Worm (Caenorhabditis elegans) whole organism, young adult: Measurements from ENCODE around the gene F55G1.7.

ENCODE experiments used
- B0019.2 ChIP-seq: fragments of 200-800 bp; sonication (Bioruptor generic); conservative IDR thresholded peaks from 2 replicates; pipeline ENCODE4 v1.3.6; 2022; ENCODE audit warnings: missing genetic modification reagents, missing genetic modification characterization, missing compliant biosample characterization
- B0261.1 ChIP-seq: sonication (generic microtip); optimal IDR thresholded peaks from 2 replicates; lab custom pipeline; 2016; ENCODE audit warnings: mild to moderate bottlenecking, missing genetic modification characterization, moderate library complexity, missing compliant biosample characterization
- F10E7.11 ChIP-seq: sonication (generic microtip); optimal IDR thresholded peaks from 2 replicates; lab custom pipeline; 2017; ENCODE audit warnings: mild to moderate bottlenecking, missing genetic modification characterization, moderate library complexity, missing compliant biosample characterization
- F22D6.2 ChIP-seq: sonication (generic microtip); optimal IDR thresholded peaks from 2 replicates; lab custom pipeline; 2016; ENCODE audit warnings: mild to moderate bottlenecking, missing genetic modification characterization, missing compliant biosample characterization
- F23B12.7 ChIP-seq: sonication (generic microtip); optimal IDR thresholded peaks from 2 replicates; lab custom pipeline; 2017; ENCODE audit warnings: missing genetic modification characterization, mild to moderate bottlenecking, missing compliant biosample characterization, antibody characterized with exemption, moderate library complexity; ENCODE audit not compliant: insufficient read depth
- F37B4.10 ChIP-seq: fragments of 200-800 bp; sonication (Bioruptor generic); IDR thresholded peaks from 2 replicates; pipeline ENCODE4 v1.3.6; 2022; ENCODE audit warnings: missing genetic modification characterization, missing compliant biosample characterization
- F39B2.1 ChIP-seq: fragments of 200-800 bp; sonication (Bioruptor generic); IDR thresholded peaks from 2 replicates; pipeline ENCODE4 v1.3.6; 2022; ENCODE audit warnings: missing genetic modification reagents, missing genetic modification characterization, missing compliant biosample characterization
- F49E8.2 ChIP-seq: sonication (generic microtip); optimal IDR thresholded peaks from 3 replicates; lab custom pipeline; 2017; ENCODE audit warnings: missing genetic modification characterization, mild to moderate bottlenecking, missing compliant biosample characterization, antibody characterized with exemption, moderate library complexity; ENCODE audit not compliant: insufficient read depth
- F55B11.4 ChIP-seq: sonication (generic microtip); optimal IDR thresholded peaks from 2 replicates; lab custom pipeline; 2016; ENCODE audit warnings: missing compliant biosample characterization, missing genetic modification characterization, borderline replicate concordance; ENCODE audit not compliant: insufficient read depth
- F57A8.1 ChIP-seq: fragments of 200-800 bp; sonication (Bioruptor generic); optimal IDR thresholded peaks from 2 replicates; lab custom pipeline; 2018; ENCODE audit warnings: mild to moderate bottlenecking, missing genetic modification characterization, moderate library complexity, missing compliant biosample characterization
- F57C9.4 ChIP-seq: sonication (generic microtip); optimal IDR thresholded peaks from 2 replicates; lab custom pipeline; 2017; ENCODE audit warnings: mild to moderate bottlenecking, missing genetic modification characterization, missing compliant biosample characterization
- Y53F4B.3 ChIP-seq: fragments of 200-800 bp; sonication (Bioruptor generic); IDR thresholded peaks from 2 replicates; pipeline ENCODE4 v1.3.6; 2022; ENCODE audit warnings: missing genetic modification reagents, missing genetic modification characterization, missing compliant biosample characterization
- Y79H2A.3 ChIP-seq: fragments of 200-800 bp; sonication (Bioruptor generic); conservative IDR thresholded peaks from 2 replicates; pipeline ENCODE4 v1.3.6; 2022; ENCODE audit warnings: missing genetic modification reagents, missing genetic modification characterization, missing compliant biosample characterization
- Y95B8A.8 ChIP-seq: fragments of 200-800 bp; sonication (Bioruptor generic); IDR thresholded peaks from 2 replicates; pipeline ENCODE4 v1.3.6; 2022; ENCODE audit warnings: missing genetic modification reagents, missing genetic modification characterization, missing compliant biosample characterization
- akir-1 ChIP-seq: fragments of 200-800 bp; sonication (Bioruptor generic); optimal IDR thresholded peaks from 2 replicates; lab custom pipeline; 2018; ENCODE audit warnings: mild to moderate bottlenecking, missing genetic modification characterization, moderate library complexity, missing compliant biosample characterization
- athp-1 ChIP-seq: sonication (generic microtip); optimal IDR thresholded peaks from 2 replicates; lab custom pipeline; 2017; ENCODE audit warnings: mild to moderate bottlenecking, missing genetic modification characterization, missing compliant biosample characterization
- attf-3 ChIP-seq: fragments of 200-800 bp; sonication (Bioruptor generic); conservative IDR thresholded peaks from 2 replicates; pipeline ENCODE4 v1.3.6; 2022; ENCODE audit warnings: missing genetic modification reagents, missing genetic modification characterization, missing compliant biosample characterization
- attf-6 ChIP-seq: fragments of 200-800 bp; sonication (Bioruptor generic); IDR thresholded peaks from 2 replicates; pipeline ENCODE4 v1.3.6; 2022; ENCODE audit warnings: missing genetic modification reagents, missing genetic modification characterization, missing compliant biosample characterization
- bed-2 ChIP-seq: fragments of 200-800 bp; sonication (Bioruptor generic); IDR thresholded peaks from 2 replicates; pipeline ENCODE4 v1.3.6; 2022; ENCODE audit warnings: missing genetic modification reagents, missing genetic modification characterization, missing compliant biosample characterization
- cebp-1 ChIP-seq, 2 experiments: fragments of 200-800 bp in 1 of 2; sonication (Bioruptor generic) in 1 of 2; sonication (generic microtip) in 1 of 2; IDR thresholded peaks in 1 of 2; optimal IDR thresholded peaks in 1 of 2; 2 replicates each; pipeline versions ENCODE4 v1.3.6 to Lab custom; 2017 to 2022; ENCODE audit warnings: missing compliant biosample characterization in 2 of 2, missing genetic modification characterization in 2 of 2, mild to moderate bottlenecking in 1 of 2, missing genetic modification reagents in 1 of 2, moderate library complexity in 1 of 2
- ceh-40 ChIP-seq: fragments of 200-800 bp; sonication (Bioruptor generic); IDR thresholded peaks from 2 replicates; pipeline ENCODE4 v1.3.6; 2022; ENCODE audit warnings: missing genetic modification characterization, missing compliant biosample characterization
- ceh-91 ChIP-seq: fragments of 200-800 bp; sonication (Bioruptor generic); IDR thresholded peaks from 2 replicates; pipeline ENCODE4 v1.3.6; 2022; ENCODE audit warnings: missing genetic modification reagents, missing genetic modification characterization, missing compliant biosample characterization
- dpff-1 ChIP-seq: sonication (generic microtip); optimal IDR thresholded peaks from 2 replicates; lab custom pipeline; 2017; ENCODE audit warnings: mild to moderate bottlenecking, missing genetic modification characterization, missing compliant biosample characterization
- him-1 ChIP-seq: sonication (generic microtip); optimal IDR thresholded peaks from 2 replicates; lab custom pipeline; 2016; ENCODE audit warnings: missing genotype, missing genetic modification reagents, missing genetic modification characterization, missing compliant biosample characterization
- hlh-12 ChIP-seq: sonication (generic microtip); optimal IDR thresholded peaks from 2 replicates; lab custom pipeline; 2016; ENCODE audit warnings: missing genetic modification characterization, missing compliant biosample characterization
- hmg-1.2 ChIP-seq: fragments of 200-800 bp; sonication (Bioruptor generic); IDR thresholded peaks from 2 replicates; pipeline ENCODE4 v1.3.6; 2022; ENCODE audit warnings: missing genetic modification reagents, missing genetic modification characterization, missing compliant biosample characterization
- hsf-1 ChIP-seq: fragments of 200-800 bp; sonication (Bioruptor generic); IDR thresholded peaks from 2 replicates; pipeline ENCODE4 v1.3.6; 2022; ENCODE audit warnings: missing genetic modification reagents, missing genetic modification characterization, missing compliant biosample characterization
- lin-54 ChIP-seq: fragments of 200-800 bp; sonication (Bioruptor generic); optimal IDR thresholded peaks from 2 replicates; lab custom pipeline; 2018; ENCODE audit warnings: mild to moderate bottlenecking, missing genetic modification characterization, missing compliant biosample characterization
- lsy-27 ChIP-seq: sonication (generic microtip); optimal IDR thresholded peaks from 2 replicates; lab custom pipeline; 2017; ENCODE audit warnings: missing genetic modification characterization, mild to moderate bottlenecking, missing compliant biosample characterization, antibody characterized with exemption, missing genotype, borderline replicate concordance; ENCODE audit not compliant: insufficient read depth
- madf-6 ChIP-seq: fragments of 200-800 bp; sonication (Bioruptor generic); IDR thresholded peaks from 2 replicates; pipeline ENCODE4 v1.3.6; 2022; ENCODE audit warnings: missing genetic modification reagents, missing genetic modification characterization, missing compliant biosample characterization
- mcd-1 ChIP-seq: fragments of 200-800 bp; sonication (Bioruptor generic); IDR thresholded peaks from 2 replicates; pipeline ENCODE4 v1.3.6; 2022; ENCODE audit warnings: missing genetic modification reagents, missing genetic modification characterization, missing compliant biosample characterization
- nfyb-1 ChIP-seq: fragments of 200-800 bp; sonication (Bioruptor generic); IDR thresholded peaks from 2 replicates; pipeline ENCODE4 v1.3.6; 2022; ENCODE audit warnings: missing genetic modification reagents, missing genetic modification characterization, missing compliant biosample characterization
- nhr-27 ChIP-seq: fragments of 200-800 bp; sonication (Bioruptor generic); optimal IDR thresholded peaks from 2 replicates; lab custom pipeline; 2018; ENCODE audit warnings: mild to moderate bottlenecking, missing genetic modification characterization, moderate library complexity, missing compliant biosample characterization
- pbrm-1 ChIP-seq: fragments of 200-800 bp; sonication (Bioruptor generic); IDR thresholded peaks from 2 replicates; pipeline ENCODE4 v1.3.6; 2022; ENCODE audit warnings: missing genetic modification reagents, missing genetic modification characterization, missing compliant biosample characterization
- sdz-38 ChIP-seq: sonication (generic microtip); optimal IDR thresholded peaks from 2 replicates; lab custom pipeline; 2016; ENCODE audit warnings: missing genotype, missing genetic modification characterization, missing compliant biosample characterization
- sea-2 ChIP-seq: fragments of 200-800 bp; sonication (Bioruptor generic); IDR thresholded peaks from 2 replicates; pipeline ENCODE4 v1.3.6; 2022; ENCODE audit warnings: missing genetic modification characterization, missing compliant biosample characterization
- snpc-1.3 ChIP-seq: sonication (generic microtip); optimal IDR thresholded peaks from 2 replicates; lab custom pipeline; 2017; ENCODE audit warnings: missing genetic modification characterization, mild to moderate bottlenecking, missing compliant biosample characterization, antibody characterized with exemption, moderate library complexity, missing genotype, missing genetic modification reagents; ENCODE audit not compliant: insufficient read depth
- snpc-4 ChIP-seq, 5 experiments: fragments of 150-350 bp in 1 of 5; sonication (generic microtip) in 4 of 5; optimal IDR thresholded peaks; 2 replicates each; lab custom pipeline; 2014 to 2018; ENCODE audit warnings: missing genetic modification characterization in 5 of 5, missing biosample characterization in 3 of 5, antibody characterized with exemption in 2 of 5, mild to moderate bottlenecking in 2 of 5, missing compliant biosample characterization in 2 of 5, missing genotype in 2 of 5, moderate library complexity in 2 of 5, missing genetic modification reagents in 1 of 5
- tbx-9 ChIP-seq: sonication (generic microtip); optimal IDR thresholded peaks from 2 replicates; lab custom pipeline; 2016; ENCODE audit warnings: borderline replicate concordance, missing genetic modification characterization, inconsistent platforms, missing compliant biosample characterization
- xnd-1 ChIP-seq: sonication (generic microtip); optimal IDR thresholded peaks from 2 replicates; lab custom pipeline; 2016; ENCODE audit warnings: missing genotype, missing genetic modification reagents, missing genetic modification characterization, missing compliant biosample characterization
- ztf-22 ChIP-seq: fragments of 200-800 bp; sonication (Bioruptor generic); optimal IDR thresholded peaks from 2 replicates; lab custom pipeline; 2018; ENCODE audit warnings: mild to moderate bottlenecking, missing genetic modification characterization, moderate library complexity, missing compliant biosample characterization
- ztf-25 ChIP-seq: fragments of 200-800 bp; sonication (Bioruptor generic); IDR thresholded peaks from 2 replicates; pipeline ENCODE4 v1.3.6; 2022; ENCODE audit warnings: missing genetic modification reagents, missing genetic modification characterization, missing compliant biosample characterization
- ztf-26 ChIP-seq: sonication (generic microtip); optimal IDR thresholded peaks from 2 replicates; lab custom pipeline; 2017; ENCODE audit warnings: missing genetic modification characterization, missing compliant biosample characterization

F55G1.7 gene

ce11 chrIV:7487554-7488456 lies 18.2 kb upstream of the F55G1.7 start, which contains the start of the genes his-60 and his-59 (continued):
- TF ChIP-seq F39B2.1 (GFP tag; lab: Robert Waterston, UW) (peak; percentile 99), ztf-25 (GFP tag; lab: Robert Waterston, UW) (peak; percentile 28; the same call in 1 of the 2 replicates), madf-6 (peak; percentile 72), F23B12.7 (no peak), F57A8.1 (peak; percentile 41), F57C9.4 (tag; lab: Kevin White, UChicago) (no peak), F22D6.2 (tag; lab: Kevin White, UChicago) (no peak), nfyb-1 (GFP tag; lab: Robert Waterston, UW) (no peak), hmg-1.2 (GFP tag; lab: Robert Waterston, UW) (peak; percentile 41; the same call in 1 of the 2 replicates), pbrm-1 (GFP tag; lab: Robert Waterston, UW) (peak; percentile 69; the same call in 1 of the 2 replicates), attf-3 (GFP tag; lab: Robert Waterston, UW) (0 out of 2 replicates have a peak, but pooled peaks have one; percentile 7), sea-2 (GFP tag; lab: Robert Waterston, UW) (no peak), ztf-22 (GFP tag; lab: Kevin White, UChicago) (no peak), lsy-27 (tag; lab: Kevin White, UChicago) (no peak), cebp-1 (GFP tag; IDR thresholded peaks at IDR 0.05; lab: Robert Waterston, UW) (no peak), cebp-1 (tag; optimal IDR thresholded peaks at IDR 0.05; lab: Kevin White, UChicago) (peak; percentile 55), nhr-27 (tag; lab: Kevin White, UChicago) (no peak), dpff-1 (tag; lab: Kevin White, UChicago) (no peak), Y95B8A.8 (GFP tag; lab: Robert Waterston, UW) (peak; percentile 82), bed-2 (GFP tag; lab: Robert Waterston, UW) (no peak), F37B4.10 (GFP tag; lab: Robert Waterston, UW) (peak; percentile 61; the same call in 1 of the 2 replicates), him-1 (no peak), ztf-26 (tag; lab: Kevin White, UChicago) (no peak), B0261.1 (no peak), F55B11.4 (no peak), Y79H2A.3 (peak; percentile 93), sdz-38 (no peak), ceh-91 (GFP tag; lab: Robert Waterston, UW) (no peak; the same call in 1 of the 2 replicates), akir-1 (GFP tag; lab: Kevin White, UChicago) (no peak), ceh-40 (GFP tag; lab: Robert Waterston, UW) (peak; percentile 75), F49E8.2 (tag; lab: Kevin White, UChicago) (peak; percentile 91), tbx-9 (tag; lab: Kevin White, UChicago) (no peak), lin-54 (GFP tag; lab: Kevin White, UChicago) (peak; percentile 44), xnd-1 (peak; percentile 20)

ce11 chrIV:7486201-7486947 lies 16.7 kb upstream of the F55G1.7 start, which contains the start of the genes his-61 and his-62:
his-61 (minus strand) TSS chrIV:7486217.
his-62 (plus strand) TSS chrIV:7486545.
- TF ChIP-seq hsf-1 (peak; percentile 15; the same call in 1 of the 2 replicates), mcd-1 (peak; percentile 51), hmg-1.2 (GFP tag; lab: Robert Waterston, UW) (peak; percentile 80), F55B11.4 (no peak), Y53F4B.3 (GFP tag; lab: Robert Waterston, UW) (no peak), athp-1 (tag; lab: Kevin White, UChicago) (no peak), F22D6.2 (tag; lab: Kevin White, UChicago) (no peak), hlh-12 (tag; lab: Kevin White, UChicago) (no peak), sea-2 (GFP tag; lab: Robert Waterston, UW) (no peak), snpc-4 (GFP tag; optimal IDR thresholded peaks at IDR 0.05; lab: Kevin White, UChicago) (no peak), snpc-4 (tag; optimal IDR thresholded peaks at IDR 0.05; lab: Kevin White, UChicago) (peak; percentile 4 to 74 (median 61)), F10E7.11 (no peak), attf-6 (GFP tag; lab: Robert Waterston, UW) (peak; percentile 80; the same call in 1 of the 2 replicates), snpc-1.3 (tag; lab: Kevin White, UChicago) (no peak), B0019.2 (GFP tag; lab: Robert Waterston, UW) (no peak)
